Worm (Caenorhabditis elegans): ENCODE data around the gene K08H10.10.

K08H10.10 gene

DNA sequence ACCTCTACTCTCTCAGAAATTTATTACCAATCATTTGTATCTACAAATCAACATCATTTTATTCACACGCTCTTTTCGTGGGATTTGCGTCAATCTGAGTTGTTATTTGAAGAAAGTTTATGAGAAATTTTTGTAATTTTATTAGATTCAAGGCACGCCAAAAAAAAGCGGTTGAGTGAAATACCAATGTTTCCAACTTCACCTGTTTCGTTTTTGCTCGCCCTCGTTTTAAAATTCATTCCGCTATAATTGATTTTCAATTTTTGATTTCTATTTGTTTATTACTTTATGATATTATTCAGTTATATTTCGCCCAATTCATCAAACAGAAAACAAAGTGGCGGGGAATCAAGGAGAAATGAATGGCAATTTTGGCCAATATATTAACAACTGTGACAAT, at the start of gene K08H10.10:
TSS of gene K08H10.10 (plus strand) at position 301 of the 400 bp plus-strand sequence.
- TF ChIP-seq aly-1 (tag; optimal IDR thresholded peaks at IDR 0.05) (no peak), F13C5.2 (tag; optimal IDR thresholded peaks at IDR 0.05) (no peak), sea-1 (GFP tag; conservative IDR thresholded peaks at IDR 0.05) (no peak), hmbx-1 (tag; optimal IDR thresholded peaks at IDR 0.05) (no peak), tbx-11 (GFP tag; IDR thresholded peaks at IDR 0.05) (no peak), hmg-4 (GFP tag; optimal IDR thresholded peaks at IDR 0.05) (no peak), ceh-36 (tag; optimal IDR thresholded peaks at IDR 0.05) (no peak), scrt-1 (GFP tag; IDR thresholded peaks at IDR 0.05) (no peak), ets-7 (tag; optimal IDR thresholded peaks at IDR 0.05) (no peak), hnd-1 (tag; optimal IDR thresholded peaks at IDR 0.05) (no peak)

DNA sequence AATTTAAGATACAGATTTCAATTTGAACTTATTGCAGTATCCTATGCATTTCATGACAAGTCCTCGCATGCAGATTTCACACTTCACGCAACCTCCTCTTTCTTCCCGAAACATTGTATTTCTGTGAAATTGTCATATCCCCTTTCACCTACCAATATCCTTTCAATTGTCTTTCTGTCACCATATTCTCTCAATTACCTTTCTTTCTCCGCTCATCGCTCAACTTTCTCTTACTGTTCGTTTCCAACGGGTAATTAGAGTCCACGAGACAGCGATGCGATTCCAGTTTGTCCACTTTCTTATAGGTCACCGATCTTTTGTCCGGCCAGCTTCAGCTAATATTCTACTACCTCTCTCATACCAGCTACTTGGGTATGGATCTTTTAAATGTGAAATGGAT, 48.5 kb upstream of the K08H10.10 start, which contains the start of gene mam-5:
TSS of gene mam-5 (plus strand) at position 304 of the 400 bp plus-strand sequence.
- TF ChIP-seq ama-1 (optimal IDR thresholded peaks at IDR 0.05) (no peak), sea-1 (GFP tag; conservative IDR thresholded peaks at IDR 0.05) (no peak), tra-4 (tag; optimal IDR thresholded peaks at IDR 0.05) (no peak), pes-1 (GFP tag; IDR thresholded peaks at IDR 0.05) (no peak), F13C5.2 (tag; optimal IDR thresholded peaks at IDR 0.05) (no peak), tbx-11 (GFP tag; IDR thresholded peaks at IDR 0.05) (no peak), scrt-1 (GFP tag; IDR thresholded peaks at IDR 0.05) (no peak), hnd-1 (tag; optimal IDR thresholded peaks at IDR 0.05) (no peak), tbx-37 (GFP tag; conservative IDR thresholded peaks at IDR 0.05) (no peak), hmg-4 (GFP tag; optimal IDR thresholded peaks at IDR 0.05) (no peak)

DNA sequence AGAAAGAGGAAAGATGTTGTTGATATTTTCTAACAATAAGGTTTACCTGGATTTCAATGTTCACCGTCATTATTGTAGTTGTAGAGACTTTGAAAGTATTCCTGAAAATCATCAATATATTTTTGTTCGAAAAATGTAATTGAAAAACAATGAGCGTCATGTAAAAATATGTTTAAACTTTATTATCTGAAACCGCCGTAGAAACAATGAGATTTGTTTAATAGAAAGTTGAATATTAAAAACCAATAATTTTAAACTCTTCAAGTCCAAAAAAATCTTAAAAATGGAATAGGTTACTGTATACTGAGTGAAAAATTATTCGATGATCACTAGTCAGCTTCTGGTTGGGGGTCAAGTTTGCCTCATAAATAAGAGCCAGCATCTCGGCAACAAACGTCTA, 42.6 kb upstream of the K08H10.10 start, which contains the start of gene anmt-3:
TSS of gene anmt-3 (minus strand) at position 101 of the 400 bp plus-strand sequence.
- TF ChIP-seq B0310.2 (tag; optimal IDR thresholded peaks at IDR 0.05): no peak
- TF ChIP-seq ceh-13 (GFP tag; optimal IDR thresholded peaks at IDR 0.05): no peak
- TF ChIP-seq ets-7 (tag; optimal IDR thresholded peaks at IDR 0.05): no peak
- no peak for TF ChIP-seq hnd-1 (tag; optimal IDR thresholded peaks at IDR 0.05)
- TF ChIP-seq hmg-4 (GFP tag; optimal IDR thresholded peaks at IDR 0.05): no peak
- TF ChIP-seq ceh-36 (tag; optimal IDR thresholded peaks at IDR 0.05): no peak

DNA sequence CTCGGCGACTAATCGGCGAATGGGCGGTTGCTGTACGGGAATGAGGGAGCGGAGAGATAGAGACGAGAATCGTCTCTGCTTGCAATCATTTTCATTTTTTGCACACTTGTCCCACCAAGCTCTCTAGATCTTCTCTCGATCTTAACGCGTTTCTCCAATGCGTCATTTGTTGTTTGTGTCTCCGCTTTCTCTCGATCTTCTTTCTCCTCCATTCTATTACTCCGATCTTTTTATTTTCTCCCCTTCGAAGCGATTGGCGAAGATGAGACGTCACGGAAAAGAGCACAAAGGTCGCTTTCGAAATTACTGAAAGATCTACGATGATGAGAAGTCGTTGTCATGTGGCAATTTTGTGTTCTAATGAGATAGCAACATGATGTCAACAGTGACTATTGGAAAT, 42.2 kb upstream of the K08H10.10 start:
- TF ChIP-seq pes-1 (GFP tag; IDR thresholded peaks at IDR 0.05): no peak
- no peak for TF ChIP-seq hmg-4 (GFP tag; optimal IDR thresholded peaks at IDR 0.05)
- TF ChIP-seq scrt-1 (GFP tag; IDR thresholded peaks at IDR 0.05): no peak
- no peak for TF ChIP-seq ama-1 (optimal IDR thresholded peaks at IDR 0.05)
- TF ChIP-seq hnd-1 (tag; optimal IDR thresholded peaks at IDR 0.05): no peak
- no peak for TF ChIP-seq tbx-11 (GFP tag; IDR thresholded peaks at IDR 0.05)
- TF ChIP-seq ceh-13 (GFP tag; optimal IDR thresholded peaks at IDR 0.05): no peak
- TF ChIP-seq hmbx-1 (tag; optimal IDR thresholded peaks at IDR 0.05): no peak
- no peak for TF ChIP-seq tra-4 (tag; optimal IDR thresholded peaks at IDR 0.05)
- no peak for TF ChIP-seq tbx-37 (GFP tag; conservative IDR thresholded peaks at IDR 0.05)
- TF ChIP-seq sea-1 (GFP tag; conservative IDR thresholded peaks at IDR 0.05): no peak
- TF ChIP-seq ets-7 (tag; optimal IDR thresholded peaks at IDR 0.05): no peak
- no peak for TF ChIP-seq F13C5.2 (tag; optimal IDR thresholded peaks at IDR 0.05)
- TF ChIP-seq aly-1 (tag; optimal IDR thresholded peaks at IDR 0.05): no peak
- TF ChIP-seq B0310.2 (tag; optimal IDR thresholded peaks at IDR 0.05): no peak
- no peak for TF ChIP-seq flt-1 (GFP tag; IDR thresholded peaks at IDR 0.05)
- no peak for TF ChIP-seq ceh-36 (tag; optimal IDR thresholded peaks at IDR 0.05)

DNA sequence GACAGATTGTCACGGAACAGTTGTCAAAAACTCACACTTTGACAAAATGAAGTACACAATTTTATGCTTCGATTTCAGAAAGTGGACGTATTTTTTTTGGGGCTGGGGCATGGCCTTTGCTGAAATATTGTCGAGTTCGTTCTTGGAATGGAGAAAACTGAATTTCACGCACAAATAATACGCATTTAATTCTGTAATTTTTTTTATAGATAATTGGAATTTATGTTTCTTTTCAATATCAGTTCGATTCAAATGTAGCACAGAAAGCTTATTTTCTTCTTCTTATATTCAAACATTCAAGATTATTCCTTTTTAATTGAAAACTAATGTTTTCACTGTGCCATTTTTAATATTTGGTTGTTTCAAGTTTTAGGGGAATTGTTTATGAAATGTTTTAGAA, 40.5 kb upstream of the K08H10.10 start, which contains the start of gene T07C12.10:
TSS of gene T07C12.10 (minus strand) at position 101 of the 400 bp plus-strand sequence.
- TF ChIP-seq ceh-13 (GFP tag; optimal IDR thresholded peaks at IDR 0.05) (no peak), scrt-1 (GFP tag; IDR thresholded peaks at IDR 0.05) (no peak), tbx-37 (GFP tag; conservative IDR thresholded peaks at IDR 0.05) (no peak), flt-1 (GFP tag; IDR thresholded peaks at IDR 0.05) (no peak), ama-1 (optimal IDR thresholded peaks at IDR 0.05) (no peak), tra-4 (tag; optimal IDR thresholded peaks at IDR 0.05) (no peak), sea-1 (GFP tag; conservative IDR thresholded peaks at IDR 0.05) (no peak), hmbx-1 (tag; optimal IDR thresholded peaks at IDR 0.05) (no peak), aly-1 (tag; optimal IDR thresholded peaks at IDR 0.05) (no peak), tbx-11 (GFP tag; IDR thresholded peaks at IDR 0.05) (no peak), F13C5.2 (tag; optimal IDR thresholded peaks at IDR 0.05) (no peak), ets-7 (tag; optimal IDR thresholded peaks at IDR 0.05) (no peak), ceh-36 (tag; optimal IDR thresholded peaks at IDR 0.05) (no peak), hnd-1 (tag; optimal IDR thresholded peaks at IDR 0.05) (no peak), B0310.2 (tag; optimal IDR thresholded peaks at IDR 0.05) (no peak)

DNA sequence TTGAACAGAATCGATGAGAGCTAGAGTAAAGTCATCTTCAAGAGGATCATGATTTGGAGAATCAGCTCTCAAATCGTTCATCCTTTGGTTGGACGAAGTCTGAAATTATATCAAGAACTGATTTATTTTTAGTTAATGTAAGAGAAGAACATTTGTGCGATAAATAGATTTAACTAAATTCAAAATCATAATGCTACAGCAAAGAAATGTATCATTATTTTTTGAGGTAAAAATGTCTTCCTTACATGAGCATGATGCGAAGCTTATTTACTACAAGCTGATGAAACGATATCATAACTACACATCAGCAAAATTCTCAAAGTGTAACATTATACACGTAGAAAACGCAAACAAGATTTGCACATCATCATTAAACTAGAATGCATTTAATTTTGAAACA, 38.5 kb upstream of the K08H10.10 start, which contains the start of gene madf-4:
TSS of gene madf-4 (minus strand) at position 101 of the 400 bp plus-strand sequence.
- no peak for TF ChIP-seq ama-1 (optimal IDR thresholded peaks at IDR 0.05)
- TF ChIP-seq tbx-11 (GFP tag; IDR thresholded peaks at IDR 0.05): no peak
- TF ChIP-seq pes-1 (GFP tag; IDR thresholded peaks at IDR 0.05): no peak
- TF ChIP-seq tbx-37 (GFP tag; conservative IDR thresholded peaks at IDR 0.05): no peak
- no peak for TF ChIP-seq sea-1 (GFP tag; conservative IDR thresholded peaks at IDR 0.05)
- TF ChIP-seq flt-1 (GFP tag; IDR thresholded peaks at IDR 0.05): no peak
- TF ChIP-seq ceh-36 (tag; optimal IDR thresholded peaks at IDR 0.05): no peak
- TF ChIP-seq ets-7 (tag; optimal IDR thresholded peaks at IDR 0.05): no peak
- TF ChIP-seq scrt-1 (GFP tag; IDR thresholded peaks at IDR 0.05): no peak

DNA sequence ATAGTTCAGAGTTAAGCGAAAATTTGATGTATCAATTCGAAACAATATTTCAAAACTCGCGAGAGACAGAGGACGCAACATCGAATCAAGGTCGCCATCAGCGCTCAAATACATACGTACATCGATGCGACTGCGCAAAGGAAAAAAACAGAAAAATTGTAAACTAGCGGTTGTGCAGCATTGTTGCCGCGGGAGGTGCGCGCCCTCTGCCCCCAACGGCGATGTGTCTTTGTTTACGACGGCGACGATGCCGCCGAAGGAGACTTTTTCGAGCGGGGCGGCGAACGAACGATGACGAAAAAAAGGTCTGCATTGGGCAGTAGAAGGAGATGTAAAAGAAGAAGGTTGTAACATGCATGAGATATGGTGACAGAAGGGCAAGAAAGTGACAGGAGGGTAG, 37.9 kb upstream of the K08H10.10 start:
- no peak for TF ChIP-seq tbx-11 (GFP tag; IDR thresholded peaks at IDR 0.05)
- TF ChIP-seq scrt-1 (GFP tag; IDR thresholded peaks at IDR 0.05): no peak
- TF ChIP-seq ceh-36 (tag; optimal IDR thresholded peaks at IDR 0.05): no peak
- no peak for TF ChIP-seq aly-1 (tag; optimal IDR thresholded peaks at IDR 0.05)
- TF ChIP-seq tra-4 (tag; optimal IDR thresholded peaks at IDR 0.05): no peak
- TF ChIP-seq hmbx-1 (tag; optimal IDR thresholded peaks at IDR 0.05): no peak
- TF ChIP-seq F13C5.2 (tag; optimal IDR thresholded peaks at IDR 0.05): no peak
- TF ChIP-seq ets-7 (tag; optimal IDR thresholded peaks at IDR 0.05): no peak
- TF ChIP-seq pes-1 (GFP tag; IDR thresholded peaks at IDR 0.05): no peak
- no peak for TF ChIP-seq hnd-1 (tag; optimal IDR thresholded peaks at IDR 0.05)
- no peak for TF ChIP-seq flt-1 (GFP tag; IDR thresholded peaks at IDR 0.05)
- TF ChIP-seq ceh-13 (GFP tag; optimal IDR thresholded peaks at IDR 0.05): no peak
- no peak for TF ChIP-seq ama-1 (optimal IDR thresholded peaks at IDR 0.05)
- TF ChIP-seq hmg-4 (GFP tag; optimal IDR thresholded peaks at IDR 0.05): no peak
- no peak for TF ChIP-seq sea-1 (GFP tag; conservative IDR thresholded peaks at IDR 0.05)
- no peak for TF ChIP-seq tbx-37 (GFP tag; conservative IDR thresholded peaks at IDR 0.05)
- TF ChIP-seq B0310.2 (tag; optimal IDR thresholded peaks at IDR 0.05): no peak
